Worm (Caenorhabditis elegans): ENCODE results near the gene pitr-2.
A peak's percentile ranks its signal among the peaks of the same experiment; 100 is the strongest.

pitr-2 gene

DNA sequence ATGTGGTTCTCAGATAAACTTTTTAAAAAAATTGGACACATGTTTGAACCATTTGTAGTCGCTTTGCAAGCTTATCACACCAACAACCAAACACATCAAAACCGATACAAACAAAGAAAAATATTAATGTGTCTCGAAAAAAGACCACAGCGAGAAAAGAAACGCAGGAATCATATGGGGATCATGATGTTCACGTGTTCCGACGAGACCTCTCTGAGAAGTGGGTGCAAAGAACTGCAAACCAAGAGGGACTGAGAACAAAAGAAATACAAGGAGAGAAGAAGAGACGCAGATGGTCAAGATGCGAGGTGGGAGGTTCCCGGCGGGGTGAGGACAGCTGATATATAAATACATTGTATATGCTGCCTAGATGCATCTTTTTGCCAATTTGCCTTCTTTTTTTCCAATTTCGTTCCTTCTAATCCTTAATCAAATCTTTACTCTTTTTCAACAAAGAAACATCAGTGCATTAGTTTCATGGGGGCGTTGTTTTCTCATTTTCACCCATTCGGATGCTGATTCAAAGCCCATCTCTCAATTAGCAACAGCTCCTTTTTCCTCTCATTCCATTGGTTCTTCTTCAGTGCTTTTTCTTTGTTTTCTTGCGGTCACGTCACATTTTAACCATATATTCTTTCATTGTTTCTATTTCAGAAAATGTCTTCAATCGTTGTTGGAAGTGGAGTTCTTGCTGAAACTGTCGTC is 41.8 kb downstream of the pitr-2 start, which contains the start of gene F21C10.10 (continued):
- TF ChIP-seq C04F5.9 (tag; optimal IDR thresholded peaks at IDR 0.05) (peak; percentile 14), unc-130 (tag; optimal IDR thresholded peaks at IDR 0.05) (peak; percentile 9), lin-13 (GFP tag; optimal IDR thresholded peaks at IDR 0.05) (peak; percentile 59), fos-1 (tag; optimal IDR thresholded peaks at IDR 0.05) (no peak), nhr-47 (tag; optimal IDR thresholded peaks at IDR 0.05) (peak; percentile 70), mep-1 (tag; optimal IDR thresholded peaks at IDR 0.05) (peak; percentile 87), nhr-12 (tag; optimal IDR thresholded peaks at IDR 0.05) (no peak), elt-2 (tag; optimal IDR thresholded peaks at IDR 0.05) (peak; percentile 83), egl-27 (tag; optimal IDR thresholded peaks at IDR 0.05) (peak; percentile 33 to 39), nhr-20 (tag; optimal IDR thresholded peaks at IDR 0.05) (peak; percentile 97), fkh-4 (tag; optimal IDR thresholded peaks at IDR 0.05; ENCODE audit: borderline replicate concordance) (no peak), pqm-1 (tag; optimal IDR thresholded peaks at IDR 0.05) (no peak), ets-5 (GFP tag; IDR thresholded peaks at IDR 0.05) (no peak), tlp-1 (tag; optimal IDR thresholded peaks at IDR 0.05) (no peak), lin-39 (tag; optimal IDR thresholded peaks at IDR 0.05) (no peak), unc-86 (tag; optimal IDR thresholded peaks at IDR 0.05) (no peak), nhr-76 (tag; optimal IDR thresholded peaks at IDR 0.05) (no peak), nhr-84 (tag; optimal IDR thresholded peaks at IDR 0.05) (no peak), sptf-1 (tag; optimal IDR thresholded peaks at IDR 0.05) (no peak), C34B4.2 (tag; optimal IDR thresholded peaks at IDR 0.05) (no peak), lin-14 (GFP tag; optimal IDR thresholded peaks at IDR 0.05) (peak; percentile 94), unc-62 (GFP tag; optimal IDR thresholded peaks at IDR 0.05) (no peak), mab-9 (GFP tag; IDR thresholded peaks at IDR 0.05) (0 out of 2 replicates have a peak, but pooled peaks have one; percentile 7), ces-1 (GFP tag; optimal IDR thresholded peaks at IDR 0.05) (no peak), nhr-28 (tag; optimal IDR thresholded peaks at IDR 0.05) (no peak), vab-15 (tag; optimal IDR thresholded peaks at IDR 0.05) (no peak), ceh-82 (tag; optimal IDR thresholded peaks at IDR 0.05) (peak in 2 of 3 experiments; percentile 9 to 31), nhr-71 (tag; optimal IDR thresholded peaks at IDR 0.05) (peak; percentile 94), hpl-2 (GFP tag; optimal IDR thresholded peaks at IDR 0.05) (no peak), F16B12.6 (tag; optimal IDR thresholded peaks at IDR 0.05) (no peak), ztf-4 (tag; optimal IDR thresholded peaks at IDR 0.05) (peak; percentile 65), ztf-11 (tag; optimal IDR thresholded peaks at IDR 0.05) (no peak), ceh-8 (GFP tag; optimal IDR thresholded peaks at IDR 0.05) (no peak), unc-98 (GFP tag; IDR thresholded peaks at IDR 0.05) (no peak), ama-1 (optimal IDR thresholded peaks at IDR 0.05) (no peak), alr-1 (tag; optimal IDR thresholded peaks at IDR 0.05; ENCODE audit: borderline replicate concordance) (no peak), pag-3 (tag; optimal IDR thresholded peaks at IDR 0.05; ENCODE audit: borderline replicate concordance, insufficient read depth) (no peak), swsn-7 (tag; optimal IDR thresholded peaks at IDR 0.05) (peak; percentile 62), lin-35 (GFP tag; optimal IDR thresholded peaks at IDR 0.05) (peak; percentile 58 to 87), nhr-11 (tag; optimal IDR thresholded peaks at IDR 0.05) (peak; percentile 23), ceh-63 (GFP tag; optimal IDR thresholded peaks at IDR 0.05) (no peak), pax-3 (tag; optimal IDR thresholded peaks at IDR 0.05) (peak; percentile 16), efl-1 (optimal IDR thresholded peaks at IDR 0.05) (peak; percentile 46 to 51), efl-1 (GFP tag; optimal IDR thresholded peaks at IDR 0.05 in 1 of 2) (peak; percentile 28 to 95), grh-1 (GFP tag; IDR thresholded peaks at IDR 0.05) (peak; percentile 67), blmp-1 (tag; optimal IDR thresholded peaks at IDR 0.05) (peak; percentile 83)
